Fruit fly (Drosophila melanogaster) whole organism, embryonic: ENCODE data around the gene sdt.
A peak's percentile ranks its signal among the peaks of the same experiment; 100 is the strongest.

ENCODE experiments used
- Adf1 ChIP-seq: fragments of 200-800 bp; sonication (Bioruptor generic); IDR thresholded peaks from 2 replicates; pipeline ENCODE4 v1.3.6; 2022; ENCODE audit warnings: missing biosample characterization, missing genetic modification characterization
- Bgb ChIP-seq: fragments of 200-800 bp; sonication (Bioruptor generic); IDR thresholded peaks from 2 replicates; pipeline ENCODE4 v1.3.6; 2022; ENCODE audit warnings: missing biosample characterization, missing genetic modification characterization; ENCODE audit not compliant: partially characterized antibody
- Bteb2 ChIP-seq: fragments of 200-800 bp; sonication (Bioruptor generic); optimal IDR thresholded peaks from 2 replicates; lab custom pipeline; 2016; ENCODE audit warnings: missing biosample characterization, missing genetic modification characterization
- CG10431 ChIP-seq: fragments of 200-800 bp; sonication (Bioruptor generic); optimal IDR thresholded peaks from 3 replicates; lab custom pipeline; 2018; ENCODE audit warnings: missing biosample characterization, mild to moderate bottlenecking, missing genetic modification characterization
- CG10462 ChIP-seq: fragments of 200-800 bp; sonication (Bioruptor generic); optimal IDR thresholded peaks from 2 replicates; lab custom pipeline; 2016; ENCODE audit warnings: missing biosample characterization, missing genetic modification characterization
- CG11085 ChIP-seq: fragments of 200-800 bp; sonication (Bioruptor generic); IDR thresholded peaks from 2 replicates; pipeline ENCODE4 v1.3.6; 2022; ENCODE audit warnings: missing biosample characterization, missing genetic modification characterization
- CG11398 ChIP-seq: fragments of 200-800 bp; sonication (Bioruptor generic); optimal IDR thresholded peaks from 2 replicates; lab custom pipeline; 2016; ENCODE audit warnings: missing biosample characterization, missing genetic modification characterization
- CG11723 ChIP-seq: fragments of 200-800 bp; sonication (Bioruptor generic); optimal IDR thresholded peaks from 2 replicates; lab custom pipeline; 2017; ENCODE audit warnings: missing biosample characterization, mild to moderate bottlenecking, missing genetic modification characterization
- CG12659 ChIP-seq: fragments of 200-800 bp; sonication (Bioruptor generic); optimal IDR thresholded peaks from 3 replicates; lab custom pipeline; 2017; ENCODE audit warnings: mild to moderate bottlenecking, missing biosample characterization, missing genetic modification reagents, missing genetic modification characterization
- CG13894 ChIP-seq: fragments of 200-800 bp; sonication (Bioruptor generic); optimal IDR thresholded peaks from 3 replicates; lab custom pipeline; 2018; ENCODE audit warnings: missing biosample characterization, mild to moderate bottlenecking, missing genetic modification characterization, moderate library complexity
- CG15269 ChIP-seq: fragments of 200-800 bp; sonication (Bioruptor generic); optimal IDR thresholded peaks from 2 replicates; lab custom pipeline; 2018; ENCODE audit warnings: missing biosample characterization, mild to moderate bottlenecking, missing genetic modification characterization, moderate library complexity
- CG1603 ChIP-seq: fragments of 200-800 bp; sonication (Bioruptor generic); optimal IDR thresholded peaks from 2 replicates; lab custom pipeline; 2019; ENCODE audit warnings: missing biosample characterization, mild to moderate bottlenecking, missing genetic modification characterization, moderate library complexity
- CG16863 ChIP-seq: fragments of 200-800 bp; sonication (Bioruptor generic); optimal IDR thresholded peaks from 3 replicates; lab custom pipeline; 2016; ENCODE audit warnings: missing biosample characterization, missing genetic modification characterization
- CG17186 ChIP-seq: fragments of 200-800 bp; sonication (Bioruptor generic); optimal IDR thresholded peaks from 3 replicates; lab custom pipeline; 2017; ENCODE audit warnings: missing biosample characterization, missing genetic modification reagents, missing genetic modification characterization
- CG2116 ChIP-seq: fragments of 200-800 bp; sonication (Bioruptor generic); optimal IDR thresholded peaks from 3 replicates; lab custom pipeline; 2018; ENCODE audit warnings: missing biosample characterization, mild to moderate bottlenecking, missing genetic modification characterization
- CG2199 ChIP-seq: fragments of 200-800 bp; sonication (Bioruptor generic); IDR thresholded peaks from 3 replicates; pipeline ENCODE4 v1.3.6; 2022; ENCODE audit warnings: missing biosample characterization, missing genetic modification characterization
- CG31224 ChIP-seq: fragments of 200-800 bp; sonication (Bioruptor generic); IDR thresholded peaks from 2 replicates; pipeline ENCODE4 v1.3.6; 2022; ENCODE audit warnings: missing biosample characterization, missing genetic modification characterization
- CG3281 ChIP-seq: fragments of 200-800 bp; sonication (Bioruptor generic); optimal IDR thresholded peaks from 3 replicates; lab custom pipeline; 2017; ENCODE audit warnings: missing biosample characterization, mild to moderate bottlenecking, missing genetic modification characterization
- CG34422 ChIP-seq: fragments of 200-800 bp; sonication (Bioruptor generic); IDR thresholded peaks from 3 replicates; pipeline ENCODE4 v1.3.6; 2022; ENCODE audit warnings: missing biosample characterization, missing genetic modification characterization
- CG7357 ChIP-seq: fragments of 200-800 bp; sonication (Bioruptor generic); IDR thresholded peaks from 3 replicates; pipeline ENCODE4 v1.3.6; 2022; ENCODE audit warnings: missing biosample characterization, missing genetic modification characterization
- CG8290 ChIP-seq, 3 experiments: fragments of 200-800 bp; sonication (Bioruptor generic); optimal IDR thresholded peaks; 2 replicates each; lab custom pipeline; 2016 to 2019; ENCODE audit warnings: missing biosample characterization in 3 of 3, missing genetic modification characterization in 3 of 3, mild to moderate bottlenecking in 2 of 3, moderate library complexity in 1 of 3
- CG9215 ChIP-seq: fragments of 200-800 bp; sonication (Bioruptor generic); IDR thresholded peaks from 2 replicates; pipeline ENCODE4 v1.3.6; 2022; ENCODE audit warnings: missing biosample characterization, missing genetic modification characterization
- Dbx ChIP-seq: fragments of 200-800 bp; sonication (Bioruptor generic); IDR thresholded peaks from 3 replicates; pipeline ENCODE4 v1.3.6; 2022; ENCODE audit warnings: missing biosample characterization, missing genetic modification characterization
- Dll ChIP-seq: fragments of 200-800 bp; sonication (Bioruptor generic); IDR thresholded peaks from 4 replicates; pipeline ENCODE4 v1.3.6; 2022; ENCODE audit warnings: missing biosample characterization, missing genetic modification characterization; ENCODE audit not compliant: partially characterized antibody
- Dp ChIP-seq: fragments of 200-800 bp; sonication (Bioruptor generic); optimal IDR thresholded peaks from 2 replicates; lab custom pipeline; 2018; ENCODE audit warnings: missing biosample characterization, mild to moderate bottlenecking, missing genetic modification characterization, moderate library complexity
- ERR ChIP-seq: fragments of 200-800 bp; sonication (Bioruptor generic); optimal IDR thresholded peaks from 2 replicates; lab custom pipeline; 2016; ENCODE audit warnings: missing biosample characterization, missing genetic modification characterization
- HmgZ ChIP-seq: fragments of 200-800 bp; sonication (Bioruptor generic); optimal IDR thresholded peaks from 2 replicates; lab custom pipeline; 2018; ENCODE audit warnings: missing biosample characterization, mild to moderate bottlenecking, missing genetic modification characterization
- Hr3 ChIP-seq: fragments of 200-800 bp; sonication (Bioruptor generic); optimal IDR thresholded peaks from 3 replicates; lab custom pipeline; 2016; ENCODE audit warnings: missing biosample characterization, missing genetic modification characterization
- Hr78 ChIP-seq, 2 experiments: fragments of 200-800 bp in 1 of 2; fragments of >200 bp in 1 of 2; sonication (Bioruptor generic) in 1 of 2; optimal IDR thresholded peaks; 2 replicates each; lab custom pipeline; 2017 to 2019; ENCODE audit warnings: missing biosample characterization in 2 of 2, missing genetic modification characterization in 2 of 2, mild to moderate bottlenecking in 1 of 2, moderate library complexity in 1 of 2
- MESR4 ChIP-seq: fragments of 200-800 bp; sonication (Bioruptor generic); optimal IDR thresholded peaks from 2 replicates; lab custom pipeline; 2018; ENCODE audit warnings: missing biosample characterization, mild to moderate bottlenecking, missing genetic modification characterization, moderate library complexity
- Mrtf ChIP-seq: fragments of 200-800 bp; sonication (Bioruptor generic); IDR thresholded peaks from 3 replicates; pipeline ENCODE4 v1.3.6; 2022; ENCODE audit warnings: missing biosample characterization, missing genetic modification characterization
- Opbp ChIP-seq: fragments of 200-800 bp; sonication (Bioruptor generic); IDR thresholded peaks from 3 replicates; pipeline ENCODE4 v1.3.6; 2022; ENCODE audit warnings: missing biosample characterization, missing genetic modification characterization; ENCODE audit not compliant: partially characterized antibody
- Tbp ChIP-seq: fragments of >200 bp; optimal IDR thresholded peaks from 2 replicates; lab custom pipeline; 2018; ENCODE audit warnings: missing biosample characterization, missing genetic modification characterization
- Vsx1 ChIP-seq: fragments of 200-800 bp; sonication (Bioruptor generic); optimal IDR thresholded peaks from 2 replicates; lab custom pipeline; 2017; ENCODE audit warnings: missing biosample characterization, mild to moderate bottlenecking, missing genetic modification characterization, missing genetic modification reagents
- amos ChIP-seq: fragments of 200-800 bp; sonication (Bioruptor generic); IDR thresholded peaks from 2 replicates; pipeline ENCODE4 v1.3.6; 2022; ENCODE audit warnings: missing biosample characterization, missing genetic modification characterization; ENCODE audit not compliant: partially characterized antibody
- ato ChIP-seq: fragments of 200-800 bp; sonication (Bioruptor generic); IDR thresholded peaks from 2 replicates; pipeline ENCODE4 v1.3.6; 2022; ENCODE audit warnings: missing biosample characterization, missing genetic modification characterization; ENCODE audit not compliant: partially characterized antibody
- bbx ChIP-seq: fragments of 200-800 bp; sonication (Bioruptor generic); IDR thresholded peaks from 2 replicates; pipeline ENCODE4 v1.3.6; 2022; ENCODE audit warnings: missing biosample characterization, missing genetic modification characterization; ENCODE audit not compliant: partially characterized antibody
- bigmax ChIP-seq: fragments of 200-800 bp; sonication (Bioruptor generic); optimal IDR thresholded peaks from 2 replicates; lab custom pipeline; 2018; ENCODE audit warnings: missing biosample characterization, mild to moderate bottlenecking, missing genetic modification characterization
- grau ChIP-seq: fragments of 200-800 bp; optimal IDR thresholded peaks from 3 replicates; lab custom pipeline; 2019; ENCODE audit warnings: missing biosample characterization, mild to moderate bottlenecking, missing genetic modification characterization, moderate library complexity
- hb ChIP-seq: fragments of 200-800 bp; sonication (Bioruptor generic); IDR thresholded peaks from 3 replicates; pipeline ENCODE4 v1.3.6; 2022; ENCODE audit warnings: missing biosample characterization, missing genetic modification characterization; ENCODE audit not compliant: partially characterized antibody
- her ChIP-seq: fragments of 200-800 bp; sonication (Bioruptor generic); optimal IDR thresholded peaks from 2 replicates; lab custom pipeline; 2016; ENCODE audit warnings: missing biosample characterization, missing genetic modification characterization
- jigr1 ChIP-seq: fragments of 200-800 bp; sonication (Bioruptor generic); IDR thresholded peaks from 3 replicates; pipeline ENCODE4 v1.3.6; 2022; ENCODE audit warnings: missing biosample characterization, missing genetic modification characterization
- kay ChIP-seq: fragments of 200-800 bp; sonication (Bioruptor generic); optimal IDR thresholded peaks from 2 replicates; lab custom pipeline; 2016; ENCODE audit warnings: missing biosample characterization, missing genetic modification characterization
- lbe ChIP-seq: fragments of 200-800 bp; sonication (Bioruptor generic); optimal IDR thresholded peaks from 2 replicates; lab custom pipeline; 2016; ENCODE audit warnings: missing biosample characterization, mild to moderate bottlenecking, missing genetic modification characterization
- onecut ChIP-seq: fragments of 200-800 bp; sonication (Bioruptor generic); IDR thresholded peaks from 2 replicates; pipeline ENCODE4 v1.3.6; 2022; ENCODE audit warnings: missing biosample characterization, missing genetic modification characterization
- peb ChIP-seq: fragments of 200-800 bp; sonication (Bioruptor generic); IDR thresholded peaks from 2 replicates; pipeline ENCODE4 v1.3.6; 2022; ENCODE audit warnings: missing biosample characterization, missing genetic modification characterization
- pfk ChIP-seq: fragments of 200-800 bp; sonication (Bioruptor generic); optimal IDR thresholded peaks from 2 replicates; lab custom pipeline; 2018; ENCODE audit warnings: missing biosample characterization, mild to moderate bottlenecking, missing genetic modification characterization, moderate library complexity
- ranshi ChIP-seq: fragments of 200-800 bp; sonication (Bioruptor generic); IDR thresholded peaks from 2 replicates; pipeline ENCODE4 v1.3.6; 2022; ENCODE audit warnings: missing biosample characterization, missing genetic modification characterization
- row ChIP-seq: fragments of 200-800 bp; sonication (Bioruptor generic); IDR thresholded peaks from 3 replicates; pipeline ENCODE4 v1.3.6; 2022; ENCODE audit warnings: missing biosample characterization, missing genetic modification characterization
- sob ChIP-seq: fragments of 200-800 bp; sonication (Bioruptor generic); IDR thresholded peaks from 2 replicates; pipeline ENCODE4 v1.3.6; 2022; ENCODE audit warnings: missing biosample characterization, missing genetic modification characterization

Gene sdt

dm6 chrX:8242298-8242697, 63.9 kb downstream of the sdt start, which contains the start of gene Trxr1:
Gene Trxr1, plus strand, starts transcription at chrX:8242528.
- TF ChIP-seq bigmax, result no peak
- peak; percentile 22 for TF ChIP-seq CG13894
- no peak for TF ChIP-seq Bteb2 (GFP tag; lab: Kevin White, UChicago)
- no peak for TF ChIP-seq jigr1 (GFP tag; lab: Robert Waterston, UW)
- no peak for TF ChIP-seq Hr3 (GFP tag; lab: Kevin White, UChicago)
- peak; percentile 21 for TF ChIP-seq lbe
- no peak for TF ChIP-seq ERR (GFP tag; lab: Kevin White, UChicago)
- TF ChIP-seq CG1603 (tag; lab: Kevin White, UChicago), result peak; percentile 43
- no peak for TF ChIP-seq peb (GFP tag; lab: Robert Waterston, UW)
- no peak for TF ChIP-seq CG16863 (GFP tag; lab: Kevin White, UChicago)
- no peak for TF ChIP-seq Tbp (GFP tag; lab: Kevin White, UChicago)
- TF ChIP-seq CG9215 (GFP tag; lab: Robert Waterston, UW), result no peak
- TF ChIP-seq CG11085 (GFP tag; lab: Robert Waterston, UW), result no peak
- no peak for TF ChIP-seq CG15269 (tag; lab: Kevin White, UChicago)
- no peak for TF ChIP-seq kay
- TF ChIP-seq hb (GFP tag; lab: Robert Waterston, UW), result peak; percentile 55; the same call in 1 of the 3 replicates
- TF ChIP-seq Dbx, result no peak
- no peak for TF ChIP-seq CG2199 (GFP tag; lab: Robert Waterston, UW)
- peak; percentile 53; the same call in 1 of the 2 replicates for TF ChIP-seq ato (GFP tag; lab: Robert Waterston, UW)
- no peak for TF ChIP-seq ranshi
- TF ChIP-seq CG10462 (GFP tag; lab: Kevin White, UChicago), result no peak
- TF ChIP-seq row (GFP tag; lab: Robert Waterston, UW), result no peak
- peak; percentile 72 for TF ChIP-seq Opbp (GFP tag; lab: Robert Waterston, UW)
- no peak for TF ChIP-seq Vsx1 (GFP tag; lab: Kevin White, UChicago)
- TF ChIP-seq Bgb (GFP tag; lab: Robert Waterston, UW), result peak; percentile 81
- TF ChIP-seq CG7357 (GFP tag; lab: Robert Waterston, UW), result no peak
- TF ChIP-seq Mrtf (GFP tag; lab: Robert Waterston, UW), result no peak
- peak; percentile 79 for TF ChIP-seq bbx (GFP tag; lab: Robert Waterston, UW)
- no peak for TF ChIP-seq CG12659
- TF ChIP-seq CG2116 (GFP tag; lab: Kevin White, UChicago), result peak; percentile 65
- peak; percentile 67; the same call in 1 of the 2 replicates for TF ChIP-seq amos
- TF ChIP-seq MESR4 (GFP tag; lab: Kevin White, UChicago), result peak; percentile 19
- no peak for TF ChIP-seq sob (GFP tag; lab: Robert Waterston, UW)
- no peak for TF ChIP-seq Hr78 (GFP tag; optimal IDR thresholded peaks at IDR 0.05; lab: Kevin White, UChicago)
- no peak for TF ChIP-seq pfk (GFP tag; lab: Kevin White, UChicago)
- peak; percentile 22 for TF ChIP-seq CG17186 (GFP tag; lab: Kevin White, UChicago)
- TF ChIP-seq CG31224 (GFP tag; lab: Robert Waterston, UW), result no peak
- peak; percentile 26; the same call in 1 of the 2 replicates for TF ChIP-seq Adf1 (GFP tag; lab: Robert Waterston, UW)
- no peak for TF ChIP-seq CG3281 (GFP tag; lab: Kevin White, UChicago)
- TF ChIP-seq Dll (GFP tag; lab: Robert Waterston, UW), result peak; percentile 57; the same call in 2 of the 4 replicates
- TF ChIP-seq HmgZ (tag; lab: Kevin White, UChicago), result peak; percentile 67
- no peak for TF ChIP-seq CG34422 (GFP tag; lab: Robert Waterston, UW)
- TF ChIP-seq CG11723 (GFP tag; lab: Kevin White, UChicago), result no peak
- no peak for TF ChIP-seq onecut
- TF ChIP-seq grau, result no peak
- no peak for TF ChIP-seq CG8290 (GFP tag; optimal IDR thresholded peaks at IDR 0.05; lab: Kevin White, UChicago)
- peak in 1 of 2 experiments; percentile 15 for TF ChIP-seq CG8290 (tag; optimal IDR thresholded peaks at IDR 0.05; lab: Kevin White, UChicago)
- TF ChIP-seq CG10431 (GFP tag; lab: Kevin White, UChicago), result no peak
- TF ChIP-seq Dp (GFP tag; lab: Kevin White, UChicago), result peak; percentile 89
- TF ChIP-seq CG11398 (GFP tag; lab: Kevin White, UChicago), result no peak
- no peak for TF ChIP-seq her
